Worm (Caenorhabditis elegans) whole organism, young adult: ENCODE data around the gene C49C8.8.

Experiments used
- F37B4.10 ChIP-seq: fragments of 200-800 bp; sonication (Bioruptor generic); IDR thresholded peaks from 2 replicates; pipeline ENCODE4 v1.3.6; 2022; ENCODE audit warnings: missing genetic modification characterization, missing compliant biosample characterization
- Y53F4B.3 ChIP-seq: fragments of 200-800 bp; sonication (Bioruptor generic); IDR thresholded peaks from 2 replicates; pipeline ENCODE4 v1.3.6; 2022; ENCODE audit warnings: missing genetic modification reagents, missing genetic modification characterization, missing compliant biosample characterization
- Y56A3A.18 ChIP-seq: fragments of 200-800 bp; sonication (Bioruptor generic); IDR thresholded peaks from 2 replicates; pipeline ENCODE4 v1.3.6; 2022; ENCODE audit warnings: missing genetic modification reagents, missing genetic modification characterization, missing compliant biosample characterization
- egrh-3 ChIP-seq: fragments of 200-800 bp; sonication (Bioruptor generic); IDR thresholded peaks from 2 replicates; pipeline ENCODE4 v1.3.6; 2022; ENCODE audit warnings: missing genetic modification reagents, missing genetic modification characterization, missing compliant biosample characterization
- gei-17 ChIP-seq: fragments of 200-800 bp; sonication (Bioruptor generic); optimal IDR thresholded peaks from 2 replicates; lab custom pipeline; 2018; ENCODE audit warnings: mild to moderate bottlenecking, missing genetic modification characterization, missing compliant biosample characterization
- nfya-1 ChIP-seq: sonication (generic microtip); optimal IDR thresholded peaks from 2 replicates; lab custom pipeline; 2017; ENCODE audit warnings: antibody characterized with exemption, missing compliant biosample characterization, missing genetic modification characterization, borderline replicate concordance; ENCODE audit not compliant: insufficient read depth
- tbx-9 ChIP-seq: sonication (generic microtip); optimal IDR thresholded peaks from 2 replicates; lab custom pipeline; 2016; ENCODE audit warnings: borderline replicate concordance, missing genetic modification characterization, inconsistent platforms, missing compliant biosample characterization

- TF ChIP-seq egrh-3 (GFP tag; lab: Robert Waterston, UW): no peak
- no peak for TF ChIP-seq tbx-9 (tag; lab: Kevin White, UChicago)
- TF ChIP-seq F37B4.10 (GFP tag; lab: Robert Waterston, UW): no peak
- TF ChIP-seq Y56A3A.18 (GFP tag; lab: Robert Waterston, UW): no peak
- TF ChIP-seq Y53F4B.3 (GFP tag; lab: Robert Waterston, UW): no peak
- TF ChIP-seq nfya-1 (tag; lab: Kevin White, UChicago): no peak
- no peak for TF ChIP-seq gei-17 (GFP tag; lab: Kevin White, UChicago)
These were observed 35.8 kb downstream of the C49C8.8 start, which contains the start of gene snrp-3 for ce11 chrIV:8687605-8688191.
